Worm (Caenorhabditis elegans) whole organism, L2 larva: Measurements from ENCODE around the gene spe-45.
A peak's percentile ranks its signal among the peaks of the same experiment; 100 is the strongest.

Experiments
- C34F6.9 ChIP-seq: fragments of 150-350 bp; optimal IDR thresholded peaks from 2 replicates; lab custom pipeline; 2014; ENCODE audit warnings: missing biosample characterization, missing genetic modification characterization
- F13H6.1 ChIP-seq: sonication (generic microtip); optimal IDR thresholded peaks from 2 replicates; lab custom pipeline; 2016; ENCODE audit warnings: missing genetic modification characterization, missing compliant biosample characterization
- R02D3.7 ChIP-seq: fragments of 150-350 bp; optimal IDR thresholded peaks from 2 replicates; lab custom pipeline; 2014; ENCODE audit warnings: missing biosample characterization, missing genetic modification characterization
- Y55F3AM.14 ChIP-seq: fragments of 200-800 bp; sonication (Bioruptor generic); optimal IDR thresholded peaks from 2 replicates; lab custom pipeline; 2018; ENCODE audit warnings: mild to moderate bottlenecking, missing genetic modification characterization, missing compliant biosample characterization
- ZK546.5 ChIP-seq: sonication (generic microtip); optimal IDR thresholded peaks from 2 replicates; lab custom pipeline; 2017; ENCODE audit warnings: missing biosample characterization, missing genetic modification characterization
- aly-2 ChIP-seq: fragments of 150-350 bp; optimal IDR thresholded peaks from 2 replicates; lab custom pipeline; 2014; ENCODE audit warnings: missing biosample characterization, missing genetic modification characterization
- blmp-1 ChIP-seq: sonication (generic microtip); optimal IDR thresholded peaks from 2 replicates; lab custom pipeline; 2017; ENCODE audit warnings: missing genetic modification characterization, mild to moderate bottlenecking, missing compliant biosample characterization, antibody characterized with exemption, moderate library complexity; ENCODE audit not compliant: insufficient read depth
- ceh-16 ChIP-seq: fragments of 150-350 bp; optimal IDR thresholded peaks from 2 replicates; lab custom pipeline; 2014; ENCODE audit warnings: missing biosample characterization, missing genetic modification characterization
- crh-2 ChIP-seq: sonication (generic microtip); optimal IDR thresholded peaks from 2 replicates; lab custom pipeline; 2017; ENCODE audit warnings: missing biosample characterization, missing genetic modification characterization
- dmd-4 ChIP-seq: sonication (generic microtip); optimal IDR thresholded peaks from 2 replicates; lab custom pipeline; 2017; ENCODE audit warnings: missing biosample characterization, missing genetic modification characterization
- elt-1 ChIP-seq: fragments of 150-350 bp; optimal IDR thresholded peaks from 2 replicates; lab custom pipeline; 2014; ENCODE audit warnings: missing biosample characterization, missing genetic modification characterization
- elt-3 ChIP-seq: sonication (generic microtip); optimal IDR thresholded peaks from 2 replicates; lab custom pipeline; 2017; ENCODE audit warnings: missing biosample characterization, missing genetic modification characterization
- fos-1 ChIP-seq: fragments of 150-350 bp; optimal IDR thresholded peaks from 2 replicates; lab custom pipeline; 2014; ENCODE audit warnings: missing biosample characterization, missing genetic modification characterization
- gmeb-1 ChIP-seq: fragments of 150-350 bp; optimal IDR thresholded peaks from 2 replicates; lab custom pipeline; 2014; ENCODE audit warnings: missing biosample characterization, missing genetic modification characterization
- lin-11 ChIP-seq: fragments of 150-350 bp; sonication (generic microtip); optimal IDR thresholded peaks from 2 replicates; lab custom pipeline; 2014; ENCODE audit warnings: missing biosample characterization, missing genetic modification characterization, inconsistent platforms, mixed read lengths
- lin-39 ChIP-seq: fragments of 150-350 bp; optimal IDR thresholded peaks from 2 replicates; lab custom pipeline; 2014; ENCODE audit warnings: missing biosample characterization, missing genetic modification reagents, missing genetic modification characterization
- lsy-2 ChIP-seq, 2 experiments: fragments of 150-350 bp in 1 of 2; sonication (generic microtip) in 1 of 2; optimal IDR thresholded peaks; 2 replicates each; lab custom pipeline; 2014 to 2017; ENCODE audit warnings: missing biosample characterization in 2 of 2, missing genetic modification characterization in 2 of 2
- mab-5 ChIP-seq: fragments of 150-350 bp; optimal IDR thresholded peaks from 2 replicates; lab custom pipeline; 2014; ENCODE audit warnings: missing biosample characterization, missing genetic modification characterization
- mbf-1 ChIP-seq: sonication (generic microtip); optimal IDR thresholded peaks from 2 replicates; lab custom pipeline; 2017; ENCODE audit warnings: missing biosample characterization, missing genetic modification characterization
- nhr-11 ChIP-seq: fragments of 150-350 bp; optimal IDR thresholded peaks from 2 replicates; lab custom pipeline; 2014; ENCODE audit warnings: missing biosample characterization, missing genetic modification characterization
- nhr-129 ChIP-seq: fragments of 150-350 bp; optimal IDR thresholded peaks from 2 replicates; lab custom pipeline; 2014; ENCODE audit warnings: missing biosample characterization, missing genetic modification characterization
- nhr-21 ChIP-seq: fragments of 150-350 bp; optimal IDR thresholded peaks from 2 replicates; lab custom pipeline; 2014; ENCODE audit warnings: missing biosample characterization, missing genetic modification characterization
- nhr-25 ChIP-seq: fragments of 150-350 bp; sonication (generic microtip); optimal IDR thresholded peaks from 3 replicates; lab custom pipeline; 2014; ENCODE audit warnings: missing biosample characterization, missing genetic modification characterization
- nhr-77 ChIP-seq: fragments of 150-350 bp; optimal IDR thresholded peaks from 2 replicates; lab custom pipeline; 2014; ENCODE audit warnings: missing biosample characterization, missing genetic modification characterization
- sem-4 ChIP-seq: fragments of 150-350 bp; optimal IDR thresholded peaks from 2 replicates; lab custom pipeline; 2014; ENCODE audit warnings: missing biosample characterization, missing genetic modification reagents, missing genetic modification characterization
- skn-1 ChIP-seq: sonication (generic microtip); optimal IDR thresholded peaks from 2 replicates; lab custom pipeline; 2017; ENCODE audit warnings: missing biosample characterization, missing genetic modification characterization
- sma-3 ChIP-seq: sonication (generic microtip); optimal IDR thresholded peaks from 2 replicates; lab custom pipeline; 2016; ENCODE audit warnings: missing genetic modification reagents, missing genetic modification characterization, missing compliant biosample characterization
- sma-9 ChIP-seq, 2 experiments: fragments of 150-350 bp in 1 of 2; sonication (generic microtip) in 1 of 2; optimal IDR thresholded peaks; 2 replicates each; lab custom pipeline; 2014 to 2016; ENCODE audit warnings: missing genetic modification characterization in 2 of 2, mild to moderate bottlenecking in 1 of 2, missing biosample characterization in 1 of 2, missing compliant biosample characterization in 1 of 2, missing genetic modification reagents in 1 of 2, moderate library complexity in 1 of 2
- unc-39 ChIP-seq: fragments of 150-350 bp; optimal IDR thresholded peaks from 2 replicates; lab custom pipeline; 2014; ENCODE audit warnings: missing biosample characterization, missing genetic modification characterization
- unc-55 ChIP-seq: fragments of 150-350 bp; sonication (generic microtip); optimal IDR thresholded peaks from 3 replicates; lab custom pipeline; 2014; ENCODE audit warnings: missing biosample characterization, missing genetic modification reagents, missing genetic modification characterization
- ztf-11 ChIP-seq: sonication (generic microtip); optimal IDR thresholded peaks from 2 replicates; lab custom pipeline; 2017; ENCODE audit warnings: missing biosample characterization, missing genetic modification characterization
- ztf-4 ChIP-seq: fragments of 150-350 bp; optimal IDR thresholded peaks from 2 replicates; lab custom pipeline; 2014; ENCODE audit warnings: missing biosample characterization, missing genetic modification characterization

spe-45 gene

ce11 chrIV:12371879-12372278 lies 18.0 kb downstream of the spe-45 start, which contains the start of gene wdr-46 (continued):
- TF ChIP-seq sem-4 (tag; lab: Kevin White, UChicago) (peak; percentile 76), blmp-1 (tag; lab: Kevin White, UChicago) (no peak), ZK546.5 (tag; lab: Kevin White, UChicago) (peak; percentile 78), nhr-77 (tag; lab: Kevin White, UChicago) (peak; percentile 56), nhr-21 (tag; lab: Kevin White, UChicago) (peak; percentile 80), lin-39 (tag; lab: Kevin White, UChicago) (no peak), nhr-11 (no peak), gmeb-1 (tag; lab: Kevin White, UChicago) (peak; percentile 99), skn-1 (tag; lab: Kevin White, UChicago) (no peak), mab-5 (tag; lab: Kevin White, UChicago) (peak; percentile 88), elt-3 (tag; lab: Kevin White, UChicago) (no peak), dmd-4 (tag; lab: Kevin White, UChicago) (peak; percentile 1), elt-1 (tag; lab: Kevin White, UChicago) (no peak), fos-1 (tag; lab: Kevin White, UChicago) (peak; percentile 55), nhr-129 (tag; lab: Kevin White, UChicago) (peak; percentile 96), R02D3.7 (tag; lab: Kevin White, UChicago) (peak; percentile 52), sma-3 (GFP tag; lab: Kevin White, UChicago) (peak; percentile 83), mbf-1 (tag; lab: Kevin White, UChicago) (no peak), Y55F3AM.14 (no peak), unc-39 (tag; lab: Kevin White, UChicago) (no peak), ztf-4 (peak; percentile 29)

- TF ChIP-seq C34F6.9 (no peak), nhr-77 (tag; lab: Kevin White, UChicago) (no peak), crh-2 (tag; lab: Kevin White, UChicago) (no peak), F13H6.1 (tag; lab: Kevin White, UChicago) (no peak), lin-11 (tag; lab: Kevin White, UChicago) (no peak), ceh-16 (tag; lab: Kevin White, UChicago) (no peak)
Measured at ce11 chrIV:12371340-12371739, 18.6 kb downstream of the spe-45 start.

- peak; percentile 25 for TF ChIP-seq nhr-25 (tag; lab: Kevin White, UChicago)
- no peak for TF ChIP-seq ztf-11
- TF ChIP-seq, all 48 proteins: peak for 1
Measured at ce11 chrIV:12366571-12366970, 23.3 kb downstream of the spe-45 start.

ce11 chrIV:12364964-12365363 lies 24.9 kb downstream of the spe-45 start:
- TF ChIP-seq sma-9 (GFP tag; optimal IDR thresholded peaks at IDR 0.05; lab: Kevin White, UChicago): peak; percentile 2
- no peak for TF ChIP-seq sma-9 (tag; optimal IDR thresholded peaks at IDR 0.05; lab: Kevin White, UChicago)
- TF ChIP-seq fos-1 (tag; lab: Kevin White, UChicago): no peak
- TF ChIP-seq Y55F3AM.14: peak; percentile 24
- no peak for TF ChIP-seq aly-2 (tag; lab: Kevin White, UChicago)
- TF ChIP-seq unc-55: peak; percentile 37
- TF ChIP-seq F13H6.1 (tag; lab: Kevin White, UChicago): peak; percentile 25
- TF ChIP-seq lsy-2 (tag; optimal IDR thresholded peaks at IDR 0.05; lab: Kevin White, UChicago): peak in 1 of 2 experiments; percentile 27
- TF ChIP-seq C34F6.9: peak; percentile 21

- TF ChIP-seq ceh-16 (tag; lab: Kevin White, UChicago): no peak
- TF ChIP-seq aly-2 (tag; lab: Kevin White, UChicago): no peak
- TF ChIP-seq nhr-129 (tag; lab: Kevin White, UChicago): peak; percentile 32
- no peak for TF ChIP-seq R02D3.7 (tag; lab: Kevin White, UChicago)
- peak in 1 of 2 experiments; percentile 88 for TF ChIP-seq lsy-2 (tag; optimal IDR thresholded peaks at IDR 0.05; lab: Kevin White, UChicago)
- no peak for TF ChIP-seq nhr-25 (tag; lab: Kevin White, UChicago)
- TF ChIP-seq blmp-1 (tag; lab: Kevin White, UChicago): no peak
- TF ChIP-seq, all 48 proteins: peak for 2
Measured at ce11 chrIV:12361392-12362092, 28.4 kb downstream of the spe-45 start, which contains the start of the genes ccr-4 and ZC518.8. TSS of gene ccr-4 (plus strand) at chrIV:12361542. TSS of gene ZC518.8 (minus strand) at chrIV:12361908.
